Fruit fly (Drosophila melanogaster) whole organism, embryonic: Measurements from ENCODE around the gene scat.

Experiments used
- Asciz ChIP-seq: fragments of 200-800 bp; sonication (Bioruptor generic); optimal IDR thresholded peaks from 2 replicates; lab custom pipeline; 2017; ENCODE audit warnings: missing biosample characterization, mild to moderate bottlenecking, missing genetic modification characterization, missing genetic modification reagents
- Blimp-1 ChIP-seq: fragments of 200-800 bp; sonication (Bioruptor generic); optimal IDR thresholded peaks from 3 replicates; lab custom pipeline; 2018; ENCODE audit warnings: missing biosample characterization, missing genetic modification characterization, mild to moderate bottlenecking, moderate library complexity, missing genetic modification reagents
- CG10147 ChIP-seq: fragments of 200-800 bp; sonication (Bioruptor generic); optimal IDR thresholded peaks from 2 replicates; lab custom pipeline; 2019; ENCODE audit warnings: missing biosample characterization, mild to moderate bottlenecking, missing genetic modification characterization, moderate library complexity
- CG10431 ChIP-seq: fragments of 200-800 bp; sonication (Bioruptor generic); optimal IDR thresholded peaks from 3 replicates; lab custom pipeline; 2018; ENCODE audit warnings: missing biosample characterization, mild to moderate bottlenecking, missing genetic modification characterization
- CG12769 ChIP-seq: fragments of 200-800 bp; sonication (Bioruptor generic); optimal IDR thresholded peaks from 2 replicates; lab custom pipeline; 2019; ENCODE audit warnings: missing biosample characterization, mild to moderate bottlenecking, missing genetic modification characterization, moderate library complexity
- CG13624 ChIP-seq: fragments of 200-800 bp; sonication (Bioruptor generic); optimal IDR thresholded peaks from 2 replicates; lab custom pipeline; 2016; ENCODE audit warnings: missing biosample characterization, missing genetic modification characterization
- CG15269 ChIP-seq: fragments of 200-800 bp; sonication (Bioruptor generic); optimal IDR thresholded peaks from 2 replicates; lab custom pipeline; 2018; ENCODE audit warnings: missing biosample characterization, mild to moderate bottlenecking, missing genetic modification characterization, moderate library complexity
- CG1602 ChIP-seq: fragments of 200-800 bp; sonication (Bioruptor generic); optimal IDR thresholded peaks from 3 replicates; lab custom pipeline; 2016; ENCODE audit warnings: missing biosample characterization, missing genetic modification characterization
- CG16813 ChIP-seq: fragments of 200-800 bp; sonication (Bioruptor generic); IDR thresholded peaks from 3 replicates; pipeline ENCODE4 v1.3.6; 2022; ENCODE audit warnings: missing biosample characterization, missing genetic modification characterization; ENCODE audit not compliant: partially characterized antibody
- CG16815 ChIP-seq: fragments of 200-800 bp; sonication (Bioruptor generic); optimal IDR thresholded peaks from 3 replicates; lab custom pipeline; 2017; ENCODE audit warnings: missing biosample characterization, mild to moderate bottlenecking, missing genetic modification characterization
- CG17802 ChIP-seq: fragments of 200-800 bp; sonication (Bioruptor generic); optimal IDR thresholded peaks from 2 replicates; lab custom pipeline; 2018; ENCODE audit warnings: missing biosample characterization, mild to moderate bottlenecking, missing genetic modification characterization, moderate library complexity
- CG2889 ChIP-seq: fragments of 200-800 bp; sonication (Bioruptor generic); IDR thresholded peaks from 3 replicates; pipeline ENCODE4 v1.3.6; 2022; ENCODE audit warnings: missing biosample characterization, missing genetic modification characterization
- CG30020 ChIP-seq: fragments of 200-800 bp; optimal IDR thresholded peaks from 2 replicates; lab custom pipeline; 2019; ENCODE audit warnings: missing biosample characterization, mild to moderate bottlenecking, missing genetic modification characterization, moderate library complexity
- CG3281 ChIP-seq: fragments of 200-800 bp; sonication (Bioruptor generic); optimal IDR thresholded peaks from 3 replicates; lab custom pipeline; 2017; ENCODE audit warnings: missing biosample characterization, mild to moderate bottlenecking, missing genetic modification characterization
- CG33557 ChIP-seq: fragments of 200-800 bp; sonication (Bioruptor generic); optimal IDR thresholded peaks from 2 replicates; lab custom pipeline; 2019; ENCODE audit warnings: missing biosample characterization, mild to moderate bottlenecking, missing genetic modification characterization, moderate library complexity
- CG4282 ChIP-seq: fragments of 200-800 bp; sonication (Bioruptor generic); optimal IDR thresholded peaks from 2 replicates; lab custom pipeline; 2016; ENCODE audit warnings: missing biosample characterization, missing genetic modification characterization
- CG7271 ChIP-seq: fragments of 200-800 bp; sonication (Bioruptor generic); optimal IDR thresholded peaks from 2 replicates; lab custom pipeline; 2018; ENCODE audit warnings: missing biosample characterization, mild to moderate bottlenecking, missing genetic modification characterization, moderate library complexity
- CG7963 ChIP-seq: fragments of 200-800 bp; sonication (Bioruptor generic); IDR thresholded peaks from 3 replicates; pipeline ENCODE4 v1.3.6; 2022; ENCODE audit warnings: missing biosample characterization, missing genetic modification characterization; ENCODE audit not compliant: partially characterized antibody
- CG8944 ChIP-seq: fragments of 200-800 bp; sonication (Bioruptor generic); optimal IDR thresholded peaks from 3 replicates; lab custom pipeline; 2016; ENCODE audit warnings: missing biosample characterization, missing genetic modification characterization
- D ChIP-seq, 2 experiments: fragments of 200-800 bp in 1 of 2; fragments of >200 bp in 1 of 2; sonication (Bioruptor generic) in 1 of 2; optimal IDR thresholded peaks; 2 replicates in 1 of 2; 3 replicates in 1 of 2; lab custom pipeline; 2017; ENCODE audit warnings: mild to moderate bottlenecking in 1 of 2, missing biosample characterization in 1 of 2, missing genetic modification characterization in 1 of 2, missing genetic modification reagents in 1 of 2
- D19A ChIP-seq: fragments of 200-800 bp; optimal IDR thresholded peaks from 3 replicates; lab custom pipeline; 2019; ENCODE audit warnings: missing biosample characterization, mild to moderate bottlenecking, missing genetic modification characterization, moderate library complexity
- D19B ChIP-seq: fragments of 200-800 bp; sonication (Bioruptor generic); optimal IDR thresholded peaks from 2 replicates; lab custom pipeline; 2017; ENCODE audit warnings: missing biosample characterization, mild to moderate bottlenecking, missing genetic modification characterization
- Drgx ChIP-seq: fragments of 200-800 bp; sonication (Bioruptor generic); IDR thresholded peaks from 2 replicates; pipeline ENCODE4 v1.3.6; 2022; ENCODE audit warnings: missing biosample characterization, missing genetic modification characterization
- E2f2 ChIP-seq: fragments of 200-800 bp; sonication (Bioruptor generic); IDR thresholded peaks from 2 replicates; pipeline ENCODE4 v1.3.6; 2022; ENCODE audit warnings: missing biosample characterization, missing genetic modification characterization
- Hand ChIP-seq: fragments of 200-800 bp; sonication (Bioruptor generic); optimal IDR thresholded peaks from 2 replicates; lab custom pipeline; 2017; ENCODE audit warnings: mild to moderate bottlenecking, missing biosample characterization, missing genetic modification reagents, missing genetic modification characterization
- Hsf ChIP-seq: fragments of 200-800 bp; sonication (Bioruptor generic); optimal IDR thresholded peaks from 3 replicates; lab custom pipeline; 2016; ENCODE audit warnings: missing biosample characterization, missing genetic modification characterization
- Oaz ChIP-seq: fragments of 200-800 bp; sonication (Bioruptor generic); IDR thresholded peaks from 2 replicates; pipeline ENCODE4 v1.3.6; 2022; ENCODE audit warnings: missing biosample characterization, missing genetic modification characterization
- Stat92E ChIP-seq, 3 experiments: fragments of >200 bp in 2 of 3; fragments of 200-800 bp in 1 of 3; sonication (Bioruptor generic) in 1 of 3; optimal IDR thresholded peaks; 2 replicates each; lab custom pipeline; 2017 to 2019; ENCODE audit warnings: missing biosample characterization in 3 of 3, missing genetic modification characterization in 3 of 3, mild to moderate bottlenecking in 1 of 3, moderate library complexity in 1 of 3
- ab ChIP-seq: fragments of 200-800 bp; sonication (Bioruptor generic); optimal IDR thresholded peaks from 2 replicates; lab custom pipeline; 2016; ENCODE audit warnings: missing biosample characterization, missing genetic modification characterization
- ato ChIP-seq: fragments of 200-800 bp; sonication (Bioruptor generic); IDR thresholded peaks from 2 replicates; pipeline ENCODE4 v1.3.6; 2022; ENCODE audit warnings: missing biosample characterization, missing genetic modification characterization; ENCODE audit not compliant: partially characterized antibody
- crol ChIP-seq: fragments of 200-800 bp; sonication (Bioruptor generic); IDR thresholded peaks from 2 replicates; pipeline ENCODE4 v1.3.6; 2022; ENCODE audit warnings: missing biosample characterization, missing genetic modification characterization
- emc ChIP-seq: fragments of 200-800 bp; sonication (Bioruptor generic); optimal IDR thresholded peaks from 2 replicates; lab custom pipeline; 2016; ENCODE audit warnings: missing biosample characterization, missing genetic modification characterization
- ftz-f1 ChIP-seq: fragments of 200-800 bp; sonication (Bioruptor generic); optimal IDR thresholded peaks from 2 replicates; lab custom pipeline; 2016; ENCODE audit warnings: missing biosample characterization, missing genetic modification characterization
- grau ChIP-seq: fragments of 200-800 bp; optimal IDR thresholded peaks from 3 replicates; lab custom pipeline; 2019; ENCODE audit warnings: missing biosample characterization, mild to moderate bottlenecking, missing genetic modification characterization, moderate library complexity
- hb ChIP-seq: fragments of 200-800 bp; sonication (Bioruptor generic); IDR thresholded peaks from 3 replicates; pipeline ENCODE4 v1.3.6; 2022; ENCODE audit warnings: missing biosample characterization, missing genetic modification characterization; ENCODE audit not compliant: partially characterized antibody
- jing ChIP-seq: fragments of 200-800 bp; sonication (Bioruptor generic); optimal IDR thresholded peaks from 2 replicates; lab custom pipeline; 2018; ENCODE audit warnings: missing biosample characterization, mild to moderate bottlenecking, missing genetic modification characterization
- onecut ChIP-seq: fragments of 200-800 bp; sonication (Bioruptor generic); IDR thresholded peaks from 2 replicates; pipeline ENCODE4 v1.3.6; 2022; ENCODE audit warnings: missing biosample characterization, missing genetic modification characterization
- pzg ChIP-seq: fragments of 200-800 bp; sonication (Bioruptor generic); optimal IDR thresholded peaks from 3 replicates; lab custom pipeline; 2018; ENCODE audit warnings: missing biosample characterization, mild to moderate bottlenecking, missing genetic modification characterization, moderate library complexity
- rib ChIP-seq: fragments of 200-800 bp; sonication (Bioruptor generic); IDR thresholded peaks from 2 replicates; pipeline ENCODE4 v1.3.6; 2022; ENCODE audit warnings: missing biosample characterization, missing genetic modification characterization
- run ChIP-seq: fragments of 200-800 bp; sonication (Bioruptor generic); optimal IDR thresholded peaks from 3 replicates; lab custom pipeline; 2018; ENCODE audit warnings: missing biosample characterization, mild to moderate bottlenecking, missing genetic modification characterization
- schlank ChIP-seq: fragments of 200-800 bp; sonication (Bioruptor generic); optimal IDR thresholded peaks from 2 replicates; lab custom pipeline; 2018; ENCODE audit warnings: missing biosample characterization, mild to moderate bottlenecking, missing genetic modification characterization
- shn ChIP-seq: fragments of 200-800 bp; sonication (Bioruptor generic); optimal IDR thresholded peaks from 3 replicates; lab custom pipeline; 2016; ENCODE audit warnings: missing biosample characterization, missing genetic modification characterization
- sr ChIP-seq: fragments of 200-800 bp; sonication (Bioruptor generic); IDR thresholded peaks from 3 replicates; pipeline ENCODE4 v1.3.6; 2022; ENCODE audit warnings: missing biosample characterization, missing genetic modification characterization
- tna ChIP-seq: fragments of 200-800 bp; sonication (Bioruptor generic); IDR thresholded peaks from 2 replicates; pipeline ENCODE4 v1.3.6; 2022; ENCODE audit warnings: missing biosample characterization, missing genetic modification characterization; ENCODE audit not compliant: partially characterized antibody
- unc-4 ChIP-seq: fragments of 200-800 bp; sonication (Bioruptor generic); IDR thresholded peaks from 2 replicates; pipeline ENCODE4 v1.3.6; 2022; ENCODE audit warnings: missing biosample characterization, missing genetic modification characterization; ENCODE audit not compliant: partially characterized antibody
- zen ChIP-seq: fragments of 200-800 bp; sonication (Bioruptor generic); optimal IDR thresholded peaks from 3 replicates; lab custom pipeline; 2018; ENCODE audit warnings: missing biosample characterization, mild to moderate bottlenecking, missing genetic modification characterization, moderate library complexity
- zfh1 ChIP-seq: fragments of 200-800 bp; sonication (Bioruptor generic); IDR thresholded peaks from 3 replicates; pipeline ENCODE4 v1.3.6; 2022; ENCODE audit warnings: missing biosample characterization, missing genetic modification characterization

The scat gene

dm6 chr2L:9448322-9449256, 17.4 kb downstream of the scat start (continued):
- TF ChIP-seq ftz-f1 (no peak), CG17802 (tag; lab: Kevin White, UChicago) (no peak), E2f2 (GFP tag; lab: Robert Waterston, UW) (0 out of 2 replicates have a peak, but pooled peaks have one; percentile 1), ato (GFP tag; lab: Robert Waterston, UW) (no peak), pzg (GFP tag; lab: Kevin White, UChicago) (no peak), CG10431 (GFP tag; lab: Kevin White, UChicago) (no peak), run (tag; lab: Kevin White, UChicago) (no peak), jing (GFP tag; lab: Kevin White, UChicago) (no peak), CG4282 (GFP tag; lab: Kevin White, UChicago) (no peak), hb (no peak), onecut (GFP tag; lab: Robert Waterston, UW) (peak; percentile 58), Drgx (GFP tag; lab: Robert Waterston, UW) (no peak), shn (GFP tag; lab: Kevin White, UChicago) (no peak), D (optimal IDR thresholded peaks at IDR 0.05; lab: Kevin White, UChicago) (no peak), D (GFP tag; optimal IDR thresholded peaks at IDR 0.05; lab: Kevin White, UChicago) (no peak), CG10147 (GFP tag; lab: Kevin White, UChicago) (no peak), CG13624 (GFP tag; lab: Kevin White, UChicago) (no peak), Stat92E (GFP tag; optimal IDR thresholded peaks at IDR 0.05; lab: Kevin White, UChicago) (no peak), Oaz (no peak), CG16815 (GFP tag; lab: Kevin White, UChicago) (peak; percentile 30), sr (no peak), Hsf (GFP tag; lab: Kevin White, UChicago) (no peak), CG7963 (no peak), zfh1 (GFP tag; lab: Robert Waterston, UW) (no peak), ab (GFP tag; lab: Kevin White, UChicago) (no peak), CG33557 (GFP tag; lab: Kevin White, UChicago) (no peak), CG15269 (tag; lab: Kevin White, UChicago) (no peak), unc-4 (no peak), Hand (GFP tag; lab: Kevin White, UChicago) (no peak), CG2889 (GFP tag; lab: Robert Waterston, UW) (no peak), grau (tag; lab: Kevin White, UChicago) (no peak), Asciz (GFP tag; lab: Kevin White, UChicago) (no peak), zen (tag; lab: Kevin White, UChicago) (no peak), CG7271 (tag; lab: Kevin White, UChicago) (no peak), CG30020 (tag; lab: Kevin White, UChicago) (no peak), D19A (tag; lab: Kevin White, UChicago) (no peak), D19B (GFP tag; lab: Kevin White, UChicago) (no peak), schlank (no peak), Blimp-1 (GFP tag; lab: Kevin White, UChicago) (no peak), CG1602 (GFP tag; lab: Kevin White, UChicago) (no peak), CG3281 (GFP tag; lab: Kevin White, UChicago) (no peak), rib (GFP tag; lab: Robert Waterston, UW) (no peak), crol (GFP tag; lab: Robert Waterston, UW) (no peak), tna (no peak), CG8944 (peak; percentile 37), emc (no peak), CG16813 (GFP tag; lab: Robert Waterston, UW) (no peak), CG12769 (tag; lab: Kevin White, UChicago) (no peak)
